Worm (Caenorhabditis elegans): ENCODE measurements around the gene M03F8.5.
A peak's percentile ranks its signal among the peaks of the same experiment; 100 is the strongest.

M03F8.5 gene

ce11 chrV:5927347-5927746 is 9.2 kb downstream of the M03F8.5 start, which contains the start of gene srsx-17:
Gene srsx-17, plus strand, starts transcription at chrV:5927647.
- no peak for TF ChIP-seq lin-35 (GFP tag; optimal IDR thresholded peaks at IDR 0.05)

- no peak for TF ChIP-seq nfya-2 (GFP tag; IDR thresholded peaks at IDR 0.05)
- TF ChIP-seq ztf-22 (GFP tag; optimal IDR thresholded peaks at IDR 0.05): no peak
- TF ChIP-seq rcor-1 (GFP tag; IDR thresholded peaks at IDR 0.05): no peak
- TF ChIP-seq mes-4 (tag; optimal IDR thresholded peaks at IDR 0.05): no peak
- TF ChIP-seq Y53G8AR.9 (GFP tag; conservative IDR thresholded peaks at IDR 0.05): no peak
- TF ChIP-seq snpc-1.1 (tag; optimal IDR thresholded peaks at IDR 0.05; ENCODE audit: insufficient read depth): no peak
- no peak for TF ChIP-seq snpc-4 (GFP tag; optimal IDR thresholded peaks at IDR 0.05)
- TF ChIP-seq snpc-4 (tag; optimal IDR thresholded peaks at IDR 0.05): no peak
- TF ChIP-seq mxl-1 (tag; optimal IDR thresholded peaks at IDR 0.05): no peak
- no peak for TF ChIP-seq die-1 (tag; optimal IDR thresholded peaks at IDR 0.05)
- TF ChIP-seq lin-35 (GFP tag; optimal IDR thresholded peaks at IDR 0.05): no peak
Observed at ce11 chrV:5922236-5922635, 14.4 kb downstream of the M03F8.5 start, which contains the start of gene srsx-18. Gene srsx-18, plus strand, starts transcription at chrV:5922536.

- TF ChIP-seq chd-7 (tag; optimal IDR thresholded peaks at IDR 0.05) (no peak), T07F8.4 (tag; optimal IDR thresholded peaks at IDR 0.05) (no peak), nfyb-1 (GFP tag; IDR thresholded peaks at IDR 0.05) (no peak), hmg-1.2 (GFP tag; IDR thresholded peaks at IDR 0.05) (no peak)
Observed at ce11 chrV:5921761-5922160, 14.8 kb downstream of the M03F8.5 start.

- no peak for TF ChIP-seq nfya-1 (tag; optimal IDR thresholded peaks at IDR 0.05; ENCODE audit: borderline replicate concordance, insufficient read depth)
- TF ChIP-seq F52B5.7 (tag; optimal IDR thresholded peaks at IDR 0.05): no peak
- no peak for TF ChIP-seq ceh-100 (GFP tag; IDR thresholded peaks at IDR 0.05)
- TF ChIP-seq hmg-20 (GFP tag; IDR thresholded peaks at IDR 0.05): no peak
- TF ChIP-seq rcor-1 (GFP tag; IDR thresholded peaks at IDR 0.05): no peak
Observed at ce11 chrV:5919887-5920286, 16.7 kb downstream of the M03F8.5 start, which contains the start of gene C04E6.12. Gene C04E6.12, minus strand, starts transcription at chrV:5919987.

ce11 chrV:5917707-5918106 is 18.9 kb downstream of the M03F8.5 start, which contains the start of gene lrpr-1:
Gene lrpr-1, minus strand, starts transcription at chrV:5917891.
- TF ChIP-seq ceh-27 (GFP tag; optimal IDR thresholded peaks at IDR 0.05) (peak; percentile 89), bed-2 (GFP tag; IDR thresholded peaks at IDR 0.05) (peak; percentile 88), madf-10 (tag; optimal IDR thresholded peaks at IDR 0.05) (peak; percentile 65), attf-3 (GFP tag; conservative IDR thresholded peaks at IDR 0.05) (peak; percentile 71), Y56A3A.18 (GFP tag; IDR thresholded peaks at IDR 0.05) (no peak), madf-8 (GFP tag; conservative IDR thresholded peaks at IDR 0.05) (peak; percentile 74), sea-2 (GFP tag; IDR thresholded peaks at IDR 0.05) (0 out of 2 replicates have a peak, but pooled peaks have one; percentile 34), lsl-1 (GFP tag; optimal IDR thresholded peaks at IDR 0.05) (peak; percentile 53), B0019.2 (GFP tag; conservative IDR thresholded peaks at IDR 0.05) (no peak), let-526 (GFP tag; IDR thresholded peaks at IDR 0.05) (0 out of 2 replicates have a peak, but pooled peaks have one; percentile 56), B0336.3 (GFP tag; IDR thresholded peaks at IDR 0.05) (no peak), nhr-90 (tag; optimal IDR thresholded peaks at IDR 0.05) (no peak), snpc-3.4 (tag; optimal IDR thresholded peaks at IDR 0.05) (peak; percentile 42), madf-6 (GFP tag; IDR thresholded peaks at IDR 0.05) (peak; percentile 85), Y79H2A.3 (GFP tag; conservative IDR thresholded peaks at IDR 0.05) (no peak), somi-1 (GFP tag; optimal IDR thresholded peaks at IDR 0.05) (peak; percentile 16), him-1 (tag; optimal IDR thresholded peaks at IDR 0.05) (peak; percentile 62), aptf-2 (GFP tag; conservative IDR thresholded peaks at IDR 0.05) (peak; percentile 79), mes-4 (tag; optimal IDR thresholded peaks at IDR 0.05) (no peak), efl-1 (GFP tag; optimal IDR thresholded peaks at IDR 0.05) (peak; percentile 79), C06A6.2 (GFP tag; conservative IDR thresholded peaks at IDR 0.05) (0 out of 2 replicates have a peak, but pooled peaks have one; percentile 42), F10E7.11 (tag; optimal IDR thresholded peaks at IDR 0.05) (no peak), hlh-12 (tag; optimal IDR thresholded peaks at IDR 0.05) (no peak), nhr-179 (tag; optimal IDR thresholded peaks at IDR 0.05) (no peak)

Data from whole organism, young adult.